Worm (Caenorhabditis elegans) whole organism, L4 larva: ENCODE results near the gene B0416.7.

Experiments used
- F10B5.3 ChIP-seq: sonication (generic microtip); optimal IDR thresholded peaks from 2 replicates; lab custom pipeline; 2016; ENCODE audit warnings: mild to moderate bottlenecking, missing genetic modification characterization, missing compliant biosample characterization
- R02D3.7 ChIP-seq: fragments of 150-350 bp; sonication (generic microtip); optimal IDR thresholded peaks from 3 replicates; lab custom pipeline; 2014; ENCODE audit warnings: missing biosample characterization, missing genetic modification characterization
- T20F7.1 ChIP-seq: fragments of 200-800 bp; sonication (Bioruptor generic); optimal IDR thresholded peaks from 2 replicates; lab custom pipeline; 2018; ENCODE audit warnings: mild to moderate bottlenecking, missing genetic modification characterization, missing compliant biosample characterization
- T26A8.4 ChIP-seq: fragments of 200-800 bp; sonication (Bioruptor generic); IDR thresholded peaks from 2 replicates; pipeline ENCODE4 v1.3.6; 2022; ENCODE audit warnings: missing genetic modification characterization, missing compliant biosample characterization
- Y5F2A.4 ChIP-seq: fragments of 200-800 bp; sonication (Bioruptor generic); optimal IDR thresholded peaks from 2 replicates; lab custom pipeline; 2018; ENCODE audit warnings: mild to moderate bottlenecking, missing genetic modification characterization, missing compliant biosample characterization
- aha-1 ChIP-seq: fragments of 150-350 bp; peaks from one replicate; lab custom pipeline; 2014; ENCODE audit warnings: missing biosample characterization, missing genetic modification characterization
- ama-1 ChIP-seq: fragments of 150-350 bp; optimal IDR thresholded peaks from 2 replicates; lab custom pipeline; 2014; ENCODE audit warnings: inconsistent platforms, mixed read lengths
- arid-1 ChIP-seq: fragments of 200-800 bp; sonication (Bioruptor generic); conservative IDR thresholded peaks from 2 replicates; pipeline ENCODE4 v1.3.6; 2022; ENCODE audit warnings: missing genetic modification reagents, missing genetic modification characterization, missing compliant biosample characterization
- attf-4 ChIP-seq: sonication (generic microtip); optimal IDR thresholded peaks from 3 replicates; lab custom pipeline; 2017; ENCODE audit warnings: missing biosample characterization, missing genetic modification characterization
- ceh-44 ChIP-seq: fragments of 200-800 bp; sonication (Bioruptor generic); IDR thresholded peaks from 2 replicates; pipeline ENCODE4 v1.3.6; 2022; ENCODE audit warnings: missing genetic modification reagents, missing genetic modification characterization, missing compliant biosample characterization
- cey-2 ChIP-seq: sonication (generic microtip); optimal IDR thresholded peaks from 3 replicates; lab custom pipeline; 2017; ENCODE audit warnings: missing genetic modification characterization, mild to moderate bottlenecking, missing compliant biosample characterization, antibody characterized with exemption, borderline replicate concordance; ENCODE audit not compliant: insufficient read depth
- ctbp-1 ChIP-seq: fragments of 200-800 bp; sonication (Bioruptor generic); IDR thresholded peaks from 2 replicates; pipeline ENCODE4 v1.3.6; 2022; ENCODE audit warnings: missing genetic modification reagents, missing genetic modification characterization, missing compliant biosample characterization
- dmd-6 ChIP-seq: fragments of 200-800 bp; sonication (Bioruptor generic); IDR thresholded peaks from 2 replicates; pipeline ENCODE4 v1.3.6; 2022; ENCODE audit warnings: missing genetic modification reagents, missing genetic modification characterization, missing compliant biosample characterization
- dmd-8 ChIP-seq: fragments of 200-800 bp; sonication (Bioruptor generic); IDR thresholded peaks from 2 replicates; pipeline ENCODE4 v1.3.6; 2022; ENCODE audit warnings: missing genetic modification characterization, missing compliant biosample characterization
- dmd-9 ChIP-seq: fragments of 200-800 bp; sonication (Bioruptor generic); IDR thresholded peaks from 2 replicates; pipeline ENCODE4 v1.3.6; 2022; ENCODE audit warnings: missing genetic modification reagents, missing genetic modification characterization, missing compliant biosample characterization
- dpl-1 ChIP-seq: fragments of 150-350 bp; optimal IDR thresholded peaks from 2 replicates; lab custom pipeline; 2014; ENCODE audit warnings: missing biosample characterization, missing genetic modification reagents, missing genetic modification characterization
- duxl-1 ChIP-seq: sonication (generic microtip); optimal IDR thresholded peaks from 2 replicates; lab custom pipeline; 2016; ENCODE audit warnings: mild to moderate bottlenecking, missing genetic modification characterization, moderate library complexity, missing compliant biosample characterization; ENCODE audit not compliant: poor library complexity
- egl-27 ChIP-seq: sonication (generic microtip); optimal IDR thresholded peaks from 3 replicates; lab custom pipeline; 2017; ENCODE audit warnings: missing biosample characterization, missing genetic modification reagents, missing genetic modification characterization
- fkh-10 ChIP-seq: fragments of 150-350 bp; optimal IDR thresholded peaks from 2 replicates; lab custom pipeline; 2014; ENCODE audit warnings: missing biosample characterization, missing genetic modification reagents, missing genetic modification characterization
- hlh-11 ChIP-seq: fragments of 200-800 bp; sonication (Bioruptor generic); optimal IDR thresholded peaks from 2 replicates; lab custom pipeline; 2018; ENCODE audit warnings: mild to moderate bottlenecking, missing genetic modification characterization, missing compliant biosample characterization
- hlh-30 ChIP-seq: sonication (generic microtip); optimal IDR thresholded peaks from 2 replicates; lab custom pipeline; 2017; ENCODE audit warnings: antibody characterized with exemption, mild to moderate bottlenecking, missing genetic modification characterization, missing compliant biosample characterization; ENCODE audit not compliant: insufficient read depth
- jun-1 ChIP-seq: fragments of 150-350 bp; optimal IDR thresholded peaks from 2 replicates; lab custom pipeline; 2014; ENCODE audit warnings: missing biosample characterization, missing genetic modification reagents, missing genetic modification characterization
- lin-1 ChIP-seq: fragments of 200-800 bp; sonication (Bioruptor generic); IDR thresholded peaks from 2 replicates; pipeline ENCODE4 v1.3.6; 2022; ENCODE audit warnings: missing genetic modification reagents, missing genetic modification characterization, missing compliant biosample characterization
- lin-29 ChIP-seq: fragments of 200-800 bp; sonication (Bioruptor generic); IDR thresholded peaks from 2 replicates; pipeline ENCODE4 v1.3.6; 2022; ENCODE audit warnings: missing genetic modification reagents, missing genetic modification characterization, missing compliant biosample characterization
- lin-38 ChIP-seq: fragments of 200-800 bp; sonication (Bioruptor generic); IDR thresholded peaks from 2 replicates; pipeline ENCODE4 v1.3.6; 2022; ENCODE audit warnings: missing genetic modification reagents, missing genetic modification characterization, missing compliant biosample characterization
- lin-39 ChIP-seq: fragments of 150-350 bp; optimal IDR thresholded peaks from 2 replicates; lab custom pipeline; 2014; ENCODE audit warnings: missing biosample characterization, missing genetic modification reagents, missing genetic modification characterization
- mdl-1 ChIP-seq, 2 experiments: fragments of 150-350 bp in 1 of 2; sonication (generic microtip) in 1 of 2; optimal IDR thresholded peaks; 2 replicates each; lab custom pipeline; 2014 to 2017; ENCODE audit warnings: missing biosample characterization in 2 of 2, missing genetic modification characterization in 2 of 2
- mdt-29 ChIP-seq: fragments of 200-800 bp; sonication (Bioruptor generic); IDR thresholded peaks from 2 replicates; pipeline ENCODE4 v1.3.6; 2022; ENCODE audit warnings: missing genetic modification reagents, missing genetic modification characterization, missing compliant biosample characterization
- mes-2 ChIP-seq: sonication (generic microtip); optimal IDR thresholded peaks from 2 replicates; lab custom pipeline; 2016; ENCODE audit warnings: missing genotype, mild to moderate bottlenecking, missing genetic modification characterization, missing compliant biosample characterization; ENCODE audit not compliant: poor library complexity, severe bottlenecking
- nhr-77 ChIP-seq: fragments of 150-350 bp; optimal IDR thresholded peaks from 2 replicates; lab custom pipeline; 2014; ENCODE audit warnings: missing biosample characterization, missing genetic modification characterization
- skn-1 ChIP-seq: fragments of 150-350 bp; optimal IDR thresholded peaks from 2 replicates; lab custom pipeline; 2014; ENCODE audit warnings: missing biosample characterization, missing genetic modification characterization
- snpc-1.2 ChIP-seq: fragments of 200-800 bp; sonication (Bioruptor generic); IDR thresholded peaks from 2 replicates; pipeline ENCODE4 v1.3.6; 2022; ENCODE audit warnings: missing genetic modification reagents, missing genetic modification characterization, missing compliant biosample characterization
- spr-1 ChIP-seq: sonication (generic microtip); optimal IDR thresholded peaks from 2 replicates; lab custom pipeline; 2016; ENCODE audit warnings: mild to moderate bottlenecking, missing genetic modification characterization, missing compliant biosample characterization
- tag-97 ChIP-seq: fragments of 200-800 bp; sonication (Bioruptor generic); IDR thresholded peaks from 2 replicates; pipeline ENCODE4 v1.3.6; 2022; ENCODE audit warnings: missing genetic modification characterization, missing compliant biosample characterization
- tra-1 ChIP-seq: fragments of 200-800 bp; sonication (Bioruptor generic); IDR thresholded peaks from 2 replicates; pipeline ENCODE4 v1.3.6; 2022; ENCODE audit warnings: missing genetic modification reagents, missing genetic modification characterization, missing compliant biosample characterization
- unc-130 ChIP-seq: sonication (generic microtip); optimal IDR thresholded peaks from 2 replicates; lab custom pipeline; 2016; ENCODE audit warnings: missing genetic modification reagents, missing genetic modification characterization, missing compliant biosample characterization
- unc-62 ChIP-seq, 3 experiments: fragments of 150-350 bp in 1 of 3; sonication (generic microtip); optimal IDR thresholded peaks in 2 of 3; peaks in 1 of 3; 1 replicate in 1 of 3; 2 replicates in 2 of 3; lab custom pipeline; 2014 to 2017; ENCODE audit warnings: missing biosample characterization in 3 of 3, missing genetic modification characterization in 3 of 3, missing genetic modification reagents in 3 of 3, missing genotype in 1 of 3
- zfp-2 ChIP-seq: sonication (generic microtip); optimal IDR thresholded peaks from 2 replicates; lab custom pipeline; 2016; ENCODE audit warnings: mild to moderate bottlenecking, missing genetic modification characterization, missing compliant biosample characterization

B0416.7 gene

ce11 chrX:9311225-9311624, 13.5 kb upstream of the B0416.7 start, which contains the start of gene H29C22.1:
TSS of gene H29C22.1 (minus strand) at chrX:9311325.
- TF ChIP-seq mdl-1 (tag; optimal IDR thresholded peaks at IDR 0.05; lab: Kevin White, UChicago) (no peak), lin-38 (GFP tag; lab: Robert Waterston, UW) (no peak), mes-2 (tag; lab: Kevin White, UChicago) (no peak), tag-97 (GFP tag; lab: Robert Waterston, UW) (no peak), Y5F2A.4 (no peak), spr-1 (no peak), mdt-29 (GFP tag; lab: Robert Waterston, UW) (no peak)
- TF ChIP-seq, all 104 proteins: peak for 0

- TF ChIP-seq mdl-1 (tag; optimal IDR thresholded peaks at IDR 0.05; lab: Kevin White, UChicago): no peak
- TF ChIP-seq mes-2 (tag; lab: Kevin White, UChicago): no peak
- TF ChIP-seq lin-29 (GFP tag; lab: Robert Waterston, UW): no peak
- no peak for TF ChIP-seq jun-1 (tag; lab: Kevin White, UChicago)
- no peak for TF ChIP-seq ctbp-1 (GFP tag; lab: Robert Waterston, UW)
- TF ChIP-seq attf-4 (tag; lab: Kevin White, UChicago): no peak
- TF ChIP-seq arid-1 (GFP tag; lab: Robert Waterston, UW): no peak
- TF ChIP-seq lin-1 (GFP tag; lab: Robert Waterston, UW): no peak
- TF ChIP-seq aha-1 (tag; lab: Kevin White, UChicago): no peak
- TF ChIP-seq dmd-8 (GFP tag; lab: Robert Waterston, UW): no peak
- TF ChIP-seq unc-62 (GFP tag; optimal IDR thresholded peaks at IDR 0.05 in 1 of 2; lab: Kevin White, UChicago): no peak
- no peak for TF ChIP-seq unc-62 (tag; optimal IDR thresholded peaks at IDR 0.05; lab: Kevin White, UChicago)
- TF ChIP-seq T26A8.4 (GFP tag; lab: Robert Waterston, UW): no peak
- no peak for TF ChIP-seq zfp-2 (tag; lab: Kevin White, UChicago)
- no peak for TF ChIP-seq F10B5.3
These were observed 5.7 kb upstream of the B0416.7 start, which contains the start of gene tmc-2 for ce11 chrX:9303422-9303821. TSS of gene tmc-2 (plus strand) at chrX:9303722.

DNA sequence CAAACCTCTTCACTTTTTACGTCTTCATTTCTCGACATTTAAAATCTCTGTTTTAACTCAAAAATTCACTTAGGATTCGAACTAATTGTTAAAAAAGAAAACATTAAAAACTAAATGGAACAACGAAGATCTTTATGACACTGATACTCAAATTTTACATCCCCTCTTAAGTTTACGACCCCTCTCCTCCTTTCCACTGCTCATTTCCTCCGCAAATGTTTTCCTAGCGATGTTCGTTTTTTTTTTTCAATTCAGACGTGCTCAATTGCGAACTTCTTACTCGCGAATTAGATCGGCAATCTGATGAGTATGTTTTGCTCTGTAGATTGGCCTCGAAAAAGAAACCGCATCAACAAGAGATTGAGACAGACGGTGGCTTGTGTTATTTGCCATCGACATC, 5.0 kb upstream of the B0416.7 start:
- TF ChIP-seq mdt-29 (GFP tag; lab: Robert Waterston, UW) (no peak), unc-62 (GFP tag; optimal IDR thresholded peaks at IDR 0.05 in 1 of 2; lab: Kevin White, UChicago) (peak in 1 of 2 experiments; percentile 95), unc-62 (tag; optimal IDR thresholded peaks at IDR 0.05; lab: Kevin White, UChicago) (no peak)

- TF ChIP-seq hlh-30 (tag; lab: Kevin White, UChicago) (peak; percentile 33), aha-1 (tag; lab: Kevin White, UChicago) (peak; percentile 49), hlh-11 (tag; lab: Kevin White, UChicago) (peak; percentile 28), ama-1 (no peak), unc-62 (GFP tag; optimal IDR thresholded peaks at IDR 0.05 in 1 of 2; lab: Kevin White, UChicago) (peak in 1 of 2 experiments; percentile 60), unc-62 (tag; optimal IDR thresholded peaks at IDR 0.05; lab: Kevin White, UChicago) (no peak), dpl-1 (GFP tag; lab: Kevin White, UChicago) (no peak), jun-1 (tag; lab: Kevin White, UChicago) (no peak)
These were observed 2.6 kb upstream of the B0416.7 start for ce11 chrX:9300379-9300778.

DNA sequence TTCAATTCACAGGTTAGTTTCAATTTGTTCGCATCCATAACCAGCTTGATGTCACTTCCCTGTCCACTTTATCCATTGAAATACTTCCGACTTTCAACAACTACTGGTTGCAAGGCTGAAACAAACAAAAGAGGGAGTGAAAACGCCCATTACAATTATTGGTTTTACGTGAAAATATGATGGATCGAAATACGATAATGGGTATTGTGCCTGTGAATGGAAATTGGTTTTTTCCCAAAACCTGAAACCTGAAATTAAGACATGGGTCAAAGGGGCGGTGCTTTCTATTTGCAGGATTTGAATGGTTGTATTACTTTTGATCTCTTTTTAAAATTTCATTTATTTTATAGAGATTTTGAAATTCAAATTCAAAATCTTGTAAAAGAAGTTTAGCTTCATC, 1.1 kb upstream of the B0416.7 start, which contains the start of gene B0416.2:
Gene B0416.2, plus strand, starts transcription at position 301 of the 400 bp plus-strand sequence.
- TF ChIP-seq dmd-6 (GFP tag; lab: Robert Waterston, UW) (no peak), hlh-30 (tag; lab: Kevin White, UChicago) (no peak), cey-2 (tag; lab: Kevin White, UChicago) (no peak), arid-1 (GFP tag; lab: Robert Waterston, UW) (no peak), unc-130 (no peak), skn-1 (tag; lab: Kevin White, UChicago) (no peak), egl-27 (tag; lab: Kevin White, UChicago) (no peak), lin-39 (tag; lab: Kevin White, UChicago) (no peak), fkh-10 (GFP tag; lab: Kevin White, UChicago) (no peak), R02D3.7 (tag; lab: Kevin White, UChicago) (no peak), tra-1 (GFP tag; lab: Robert Waterston, UW) (no peak), dmd-9 (GFP tag; lab: Robert Waterston, UW) (no peak), snpc-1.2 (GFP tag; lab: Robert Waterston, UW) (no peak), ceh-44 (no peak), T20F7.1 (GFP tag; lab: Kevin White, UChicago) (no peak), nhr-77 (tag; lab: Kevin White, UChicago) (no peak), duxl-1 (tag; lab: Kevin White, UChicago) (no peak)
- TF ChIP-seq, all 104 proteins: peak for 0
